Worm (Caenorhabditis elegans) whole organism, young adult: ENCODE measurements around the gene Y54B9A.1.

ENCODE experiments used
- F57A8.1 ChIP-seq: fragments of 200-800 bp; sonication (Bioruptor generic); optimal IDR thresholded peaks from 2 replicates; lab custom pipeline; 2018; ENCODE audit warnings: mild to moderate bottlenecking, missing genetic modification characterization, moderate library complexity, missing compliant biosample characterization
- ccch-3 ChIP-seq: fragments of 200-800 bp; sonication (Bioruptor generic); optimal IDR thresholded peaks from 2 replicates; lab custom pipeline; 2018; ENCODE audit warnings: mild to moderate bottlenecking, missing genetic modification characterization, missing compliant biosample characterization
- dox-1 ChIP-seq: fragments of 200-800 bp; sonication (Bioruptor generic); IDR thresholded peaks from 2 replicates; pipeline ENCODE4 v1.3.6; 2022; ENCODE audit warnings: missing genetic modification reagents, missing genetic modification characterization, missing compliant biosample characterization
- efl-1 ChIP-seq: fragments of 150-350 bp; optimal IDR thresholded peaks from 2 replicates; lab custom pipeline; 2014; ENCODE audit warnings: missing biosample characterization, missing genetic modification reagents, missing genetic modification characterization
- hmg-20 ChIP-seq: fragments of 200-800 bp; sonication (Bioruptor generic); IDR thresholded peaks from 2 replicates; pipeline ENCODE4 v1.3.6; 2022; ENCODE audit warnings: missing genetic modification reagents, missing genetic modification characterization, missing compliant biosample characterization
- pbrm-1 ChIP-seq: fragments of 200-800 bp; sonication (Bioruptor generic); IDR thresholded peaks from 2 replicates; pipeline ENCODE4 v1.3.6; 2022; ENCODE audit warnings: missing genetic modification reagents, missing genetic modification characterization, missing compliant biosample characterization
- unc-130 ChIP-seq: sonication (generic microtip); optimal IDR thresholded peaks from 2 replicates; lab custom pipeline; 2016; ENCODE audit warnings: missing genetic modification reagents, missing genetic modification characterization, missing compliant biosample characterization
- ztf-22 ChIP-seq: fragments of 200-800 bp; sonication (Bioruptor generic); optimal IDR thresholded peaks from 2 replicates; lab custom pipeline; 2018; ENCODE audit warnings: mild to moderate bottlenecking, missing genetic modification characterization, moderate library complexity, missing compliant biosample characterization

DNA sequence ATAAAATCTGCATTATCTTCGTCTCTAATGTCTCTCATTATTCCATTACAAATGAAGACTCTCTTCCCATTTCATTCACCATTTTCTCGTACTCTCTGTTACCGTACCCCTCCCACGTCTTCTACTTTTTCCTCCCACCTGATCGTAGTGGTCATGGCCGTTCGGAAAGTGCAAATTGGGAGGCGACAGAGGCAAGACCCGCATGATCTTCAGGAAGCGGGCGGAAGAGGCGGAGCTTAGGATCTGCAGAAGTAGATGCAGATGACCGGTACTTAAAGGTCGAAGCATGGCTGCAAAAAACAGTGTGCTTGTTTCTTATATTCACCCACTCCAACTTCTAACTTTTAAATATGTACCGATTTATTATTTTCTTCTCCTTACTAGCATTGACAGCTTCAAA is 38.5 kb upstream of the Y54B9A.1 start, which contains the start of gene nas-3:
- no peak for TF ChIP-seq dox-1 (GFP tag; lab: Robert Waterston, UW)
- TF ChIP-seq unc-130 (GFP tag; lab: Kevin White, UChicago): no peak
- TF ChIP-seq hmg-20 (GFP tag; lab: Robert Waterston, UW): no peak
- TF ChIP-seq ztf-22 (GFP tag; lab: Kevin White, UChicago): no peak
- no peak for TF ChIP-seq ccch-3 (GFP tag; lab: Kevin White, UChicago)
- TF ChIP-seq F57A8.1 (GFP tag; lab: Kevin White, UChicago): no peak
- TF ChIP-seq efl-1 (GFP tag; lab: Kevin White, UChicago): no peak
- no peak for TF ChIP-seq pbrm-1 (GFP tag; lab: Robert Waterston, UW)
